Fruit fly (Drosophila melanogaster): Measurements from ENCODE around the gene CG43693.

CG43693 gene

dm6 chr3L:11006433-11006832, 44.7 kb downstream of the CG43693 start (continued):
- TF ChIP-seq CG16779 (tag; optimal IDR thresholded peaks at IDR 0.05) (no peak), OdsH (GFP tag; optimal IDR thresholded peaks at IDR 0.05) (no peak)

DNA sequence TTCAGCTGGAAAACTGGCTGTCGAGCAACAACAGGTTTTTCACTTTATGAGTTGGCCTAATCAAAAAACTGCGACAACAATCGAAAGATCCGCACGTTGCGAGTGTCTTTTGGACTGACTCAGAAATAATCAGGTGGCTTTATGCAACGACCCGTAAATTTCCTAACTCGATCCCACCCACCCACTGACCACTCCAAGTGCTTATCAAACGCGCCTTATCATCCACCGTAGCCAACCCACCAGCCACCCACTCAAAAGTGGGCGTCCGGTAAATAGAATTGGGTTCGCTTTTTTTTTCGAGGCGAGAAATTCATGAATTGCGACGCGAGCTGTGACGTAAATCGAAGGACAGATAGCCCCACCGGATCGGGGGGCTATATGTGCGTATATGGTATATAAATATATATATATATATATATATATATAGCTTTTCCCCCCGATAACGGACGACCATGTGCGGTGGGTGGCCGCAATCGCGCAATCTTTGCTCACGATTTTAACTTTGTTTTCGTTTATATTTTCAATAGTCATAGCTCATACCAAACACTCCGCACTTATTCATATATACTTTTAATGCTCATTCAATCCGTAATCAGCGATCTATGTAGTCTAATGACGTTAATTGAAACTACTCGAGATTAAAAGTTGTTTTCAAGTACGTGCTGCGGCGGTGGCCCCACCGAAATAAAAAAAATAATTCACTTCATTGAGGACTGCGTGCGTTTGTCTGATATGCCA, 46.3 kb downstream of the CG43693 start:
- TF ChIP-seq OdsH (GFP tag; optimal IDR thresholded peaks at IDR 0.05) (no peak), vri (GFP tag; optimal IDR thresholded peaks at IDR 0.05) (peak; percentile 68), svp (GFP tag) (peak; percentile 82)

- TF ChIP-seq cyc (GFP tag; optimal IDR thresholded peaks at IDR 0.05) (no peak), CG6854 (GFP tag; optimal IDR thresholded peaks at IDR 0.05) (peak; percentile 11), svp (GFP tag) (peak; percentile 31), CG11294 (GFP tag; IDR thresholded peaks at IDR 0.05) (no peak), Gug (GFP tag; IDR thresholded peaks at IDR 0.05) (no peak), fkh (GFP tag; optimal IDR thresholded peaks at IDR 0.05) (peak; percentile 83), Sox15 (GFP tag; optimal IDR thresholded peaks at IDR 0.05) (no peak), achi (GFP tag; optimal IDR thresholded peaks at IDR 0.05) (no peak), CG11762 (GFP tag; optimal IDR thresholded peaks at IDR 0.05; ENCODE audit: insufficient read depth) (no peak)
Measured at dm6 chr3L:11003980-11004379, 47.2 kb downstream of the CG43693 start.

DNA sequence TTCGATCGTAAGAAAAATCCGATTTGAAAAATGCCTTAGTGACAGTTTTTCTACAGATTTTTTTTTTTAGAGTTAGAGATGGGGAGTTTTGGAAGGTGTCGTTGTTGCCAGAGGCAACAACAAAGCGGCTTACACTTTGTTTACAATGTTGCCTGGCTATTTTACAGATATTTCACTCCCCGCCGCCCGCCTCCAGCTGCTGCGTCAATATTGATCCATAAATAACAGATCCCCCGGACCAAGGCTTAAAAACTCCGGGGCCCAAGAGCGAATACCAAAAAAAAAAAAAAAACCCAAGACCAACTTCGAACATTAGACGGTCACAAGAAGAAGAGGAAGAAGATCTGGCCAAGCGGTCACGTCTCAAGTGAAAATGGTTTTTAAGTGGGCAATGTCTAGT, 48.2 kb downstream of the CG43693 start:
- TF ChIP-seq fkh (GFP tag; optimal IDR thresholded peaks at IDR 0.05) (peak; percentile 53), CG1621 (tag; optimal IDR thresholded peaks at IDR 0.05) (no peak), topi (GFP tag; optimal IDR thresholded peaks at IDR 0.05) (no peak), CG6276 (GFP tag; optimal IDR thresholded peaks at IDR 0.05) (no peak), salr (GFP tag; optimal IDR thresholded peaks at IDR 0.05) (no peak), eg (GFP tag; IDR thresholded peaks at IDR 0.05) (no peak)

- TF ChIP-seq cyc (GFP tag; optimal IDR thresholded peaks at IDR 0.05) (no peak), CG32006 (GFP tag; optimal IDR thresholded peaks at IDR 0.05) (no peak), CG8319 (GFP tag; optimal IDR thresholded peaks at IDR 0.05) (no peak), CG10631 (GFP tag; optimal IDR thresholded peaks at IDR 0.05) (no peak)
Measured at dm6 chr3L:11001719-11002118, 49.5 kb downstream of the CG43693 start.

DNA sequence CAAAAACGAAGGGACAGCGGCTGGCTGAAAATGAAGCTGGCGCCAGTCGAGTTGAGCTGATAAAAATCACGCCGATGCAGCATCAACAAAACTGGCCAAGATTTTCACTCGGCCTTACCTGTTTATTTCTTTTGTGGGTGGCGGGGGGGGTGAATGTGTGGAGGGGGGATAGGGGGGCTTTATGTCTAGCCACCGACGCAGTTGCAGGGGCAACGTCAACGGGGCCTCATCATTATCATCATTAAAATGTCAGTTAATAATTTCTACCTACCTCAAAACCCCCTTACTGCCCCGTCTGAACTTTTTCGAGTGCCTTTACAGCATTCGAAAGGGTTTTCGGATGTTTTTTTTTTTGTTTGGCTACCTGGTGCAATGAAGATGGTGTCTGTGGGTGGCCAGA, 51.6 kb downstream of the CG43693 start:
- TF ChIP-seq Hr4 (GFP tag; optimal IDR thresholded peaks at IDR 0.05) = no peak
- no peak for TF ChIP-seq fkh (GFP tag; optimal IDR thresholded peaks at IDR 0.05)
- no peak for TF ChIP-seq CG10631 (GFP tag; optimal IDR thresholded peaks at IDR 0.05)

DNA sequence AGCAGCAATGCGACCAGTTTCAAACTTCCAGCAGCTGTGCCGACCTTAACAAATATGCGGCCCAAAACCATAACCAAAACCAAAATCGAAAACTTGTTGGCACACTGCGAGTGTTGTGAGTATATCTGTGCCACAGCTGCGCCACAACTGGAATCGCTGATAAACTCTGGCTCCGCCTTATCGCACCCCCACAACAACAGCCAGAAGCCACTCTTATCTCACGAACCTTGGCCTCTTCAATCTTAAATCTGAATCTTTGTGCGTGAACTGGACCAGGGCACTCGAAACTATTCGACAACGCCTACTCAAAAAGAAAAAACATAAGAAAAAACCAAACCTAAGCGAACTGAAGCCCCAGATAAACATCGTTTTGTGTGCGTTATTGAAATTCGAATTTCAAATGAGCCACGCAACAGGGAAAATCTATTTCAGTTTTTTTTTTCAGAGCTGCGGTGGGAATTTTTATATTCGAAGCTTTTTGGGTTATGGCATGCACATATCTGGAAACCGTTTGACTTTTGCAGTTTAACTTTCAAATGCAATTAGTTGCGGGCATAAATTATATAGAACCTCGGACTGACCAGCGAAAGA, 53.8 kb downstream of the CG43693 start:
- TF ChIP-seq spab (GFP tag; optimal IDR thresholded peaks at IDR 0.05) = no peak
- TF ChIP-seq CG4318 (GFP tag; optimal IDR thresholded peaks at IDR 0.05) = no peak
- no peak for TF ChIP-seq Sox15 (GFP tag; optimal IDR thresholded peaks at IDR 0.05)
- peak; percentile 97 for TF ChIP-seq svp (GFP tag)
- 0 out of 2 replicates have a peak, but pooled peaks have one; percentile 6 for TF ChIP-seq CG11294 (GFP tag; IDR thresholded peaks at IDR 0.05)

DNA sequence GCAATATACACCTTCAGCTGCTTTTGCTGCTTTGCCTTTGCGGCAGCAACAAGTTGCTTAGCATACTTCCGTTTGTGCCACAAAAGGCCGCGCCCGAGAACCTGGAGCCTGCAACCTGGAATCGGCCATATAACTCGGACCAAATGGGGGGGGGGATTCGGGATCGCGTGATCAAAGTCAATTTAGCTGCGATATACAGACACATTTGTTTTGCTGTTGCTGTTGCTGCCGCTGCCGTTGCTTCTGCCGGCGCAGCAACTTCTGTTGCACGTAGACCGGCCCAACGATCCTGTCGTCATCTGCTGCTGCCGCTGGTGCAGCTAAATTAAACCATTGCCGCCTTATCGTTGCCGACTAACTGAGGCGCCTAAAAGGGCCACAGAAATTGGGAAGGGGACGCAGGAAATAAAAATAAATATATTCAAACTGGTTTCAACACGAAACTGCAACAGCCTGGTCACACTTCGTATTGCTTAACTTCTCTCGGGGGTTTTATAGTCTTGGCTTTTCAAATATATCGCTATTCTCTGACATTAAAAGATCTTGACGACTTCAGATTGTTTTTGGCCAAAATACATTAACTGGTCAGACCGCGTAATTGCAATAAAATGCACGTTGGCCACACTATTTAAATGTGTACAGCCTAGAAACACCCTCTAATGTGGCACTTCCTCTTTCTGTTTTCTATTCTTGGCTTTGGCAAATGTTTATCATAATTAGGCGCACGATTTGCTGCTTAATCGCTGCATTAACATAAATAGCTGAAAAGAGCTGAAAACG, 59.7 kb downstream of the CG43693 start:
- TF ChIP-seq Eip78C (GFP tag) (peak; percentile 33), CG7368 (GFP tag; optimal IDR thresholded peaks at IDR 0.05) (no peak), svp (GFP tag) (peak; percentile 36), Sox14 (GFP tag; optimal IDR thresholded peaks at IDR 0.05) (no peak), ss (GFP tag; optimal IDR thresholded peaks at IDR 0.05) (peak; percentile 14 to 99), esn (GFP tag; optimal IDR thresholded peaks at IDR 0.05) (no peak)
